Worm (Caenorhabditis elegans) whole organism, L4 larva: ENCODE measurements around the gene T20B3.14.
A peak's percentile ranks its signal among the peaks of the same experiment; 100 is the strongest.

Source experiments
- F44E2.7 ChIP-seq: fragments of 200-800 bp; sonication (Bioruptor generic); IDR thresholded peaks from 2 replicates; pipeline ENCODE4 v2.1.2; 2022; ENCODE audit warnings: missing genetic modification characterization, missing compliant biosample characterization
- F49E8.2 ChIP-seq: sonication (generic microtip); optimal IDR thresholded peaks from 2 replicates; lab custom pipeline; 2016; ENCODE audit warnings: missing compliant biosample characterization, mild to moderate bottlenecking, missing genetic modification characterization, borderline replicate concordance
- R02D3.7 ChIP-seq: fragments of 150-350 bp; sonication (generic microtip); optimal IDR thresholded peaks from 3 replicates; lab custom pipeline; 2014; ENCODE audit warnings: missing biosample characterization, missing genetic modification characterization
- T26A8.4 ChIP-seq: fragments of 200-800 bp; sonication (Bioruptor generic); IDR thresholded peaks from 2 replicates; pipeline ENCODE4 v1.3.6; 2022; ENCODE audit warnings: missing genetic modification characterization, missing compliant biosample characterization
- Y48G9A.11 ChIP-seq: fragments of 200-800 bp; sonication (Bioruptor generic); IDR thresholded peaks from 2 replicates; pipeline ENCODE4 v1.3.6; 2022; ENCODE audit warnings: missing genetic modification reagents, missing genetic modification characterization, missing compliant biosample characterization
- Y75B8A.6 ChIP-seq: fragments of 200-800 bp; sonication (Bioruptor generic); IDR thresholded peaks from 2 replicates; pipeline ENCODE4 v1.3.6; 2022; ENCODE audit warnings: missing genetic modification reagents, missing genetic modification characterization, missing compliant biosample characterization
- ZK337.2 ChIP-seq: fragments of 200-800 bp; sonication (Bioruptor generic); IDR thresholded peaks from 2 replicates; pipeline ENCODE4 v1.3.6; 2022; ENCODE audit warnings: missing genetic modification reagents, missing genetic modification characterization, missing compliant biosample characterization
- ZK546.5 ChIP-seq, 2 experiments: sonication (generic microtip); optimal IDR thresholded peaks; 2 replicates each; lab custom pipeline; 2017; ENCODE audit warnings: missing biosample characterization in 2 of 2, missing genetic modification characterization in 2 of 2
- aha-1 ChIP-seq: fragments of 150-350 bp; peaks from one replicate; lab custom pipeline; 2014; ENCODE audit warnings: missing biosample characterization, missing genetic modification characterization
- aly-2 ChIP-seq: sonication (generic microtip); optimal IDR thresholded peaks from 2 replicates; lab custom pipeline; 2018; ENCODE audit warnings: missing biosample characterization, missing genetic modification characterization
- arid-1 ChIP-seq: fragments of 200-800 bp; sonication (Bioruptor generic); conservative IDR thresholded peaks from 2 replicates; pipeline ENCODE4 v1.3.6; 2022; ENCODE audit warnings: missing genetic modification reagents, missing genetic modification characterization, missing compliant biosample characterization
- attf-4 ChIP-seq: sonication (generic microtip); optimal IDR thresholded peaks from 3 replicates; lab custom pipeline; 2017; ENCODE audit warnings: missing biosample characterization, missing genetic modification characterization
- ceh-32 ChIP-seq: sonication (generic microtip); optimal IDR thresholded peaks from 2 replicates; lab custom pipeline; 2016; ENCODE audit warnings: mild to moderate bottlenecking, missing genetic modification characterization, missing compliant biosample characterization; ENCODE audit not compliant: poor library complexity
- ceh-44 ChIP-seq: fragments of 200-800 bp; sonication (Bioruptor generic); IDR thresholded peaks from 2 replicates; pipeline ENCODE4 v1.3.6; 2022; ENCODE audit warnings: missing genetic modification reagents, missing genetic modification characterization, missing compliant biosample characterization
- ceh-62 ChIP-seq: sonication (generic microtip); optimal IDR thresholded peaks from 2 replicates; lab custom pipeline; 2017; ENCODE audit warnings: missing biosample characterization, missing genetic modification characterization
- ceh-82 ChIP-seq: sonication (generic microtip); optimal IDR thresholded peaks from 2 replicates; lab custom pipeline; 2017; ENCODE audit warnings: missing biosample characterization, missing genetic modification characterization
- ces-1 ChIP-seq: fragments of 150-350 bp; sonication (generic microtip); optimal IDR thresholded peaks from 4 replicates; lab custom pipeline; 2014; ENCODE audit warnings: missing biosample characterization, missing genetic modification reagents, missing genetic modification characterization
- daf-12 ChIP-seq: fragments of 150-350 bp; optimal IDR thresholded peaks from 2 replicates; lab custom pipeline; 2014; ENCODE audit warnings: missing biosample characterization, missing genetic modification reagents, missing genetic modification characterization
- daf-16 ChIP-seq, 3 experiments: sonication (generic microtip); optimal IDR thresholded peaks; 2 replicates each; lab custom pipeline; 2016 to 2017; ENCODE audit warnings: missing genetic modification characterization in 3 of 3, missing genetic modification reagents in 3 of 3, mild to moderate bottlenecking in 2 of 3, missing compliant biosample characterization in 2 of 3, missing biosample characterization in 1 of 3, moderate library complexity in 1 of 3
- dmd-9 ChIP-seq: fragments of 200-800 bp; sonication (Bioruptor generic); IDR thresholded peaks from 2 replicates; pipeline ENCODE4 v1.3.6; 2022; ENCODE audit warnings: missing genetic modification reagents, missing genetic modification characterization, missing compliant biosample characterization
- dve-1 ChIP-seq: sonication (generic microtip); optimal IDR thresholded peaks from 2 replicates; lab custom pipeline; 2017; ENCODE audit warnings: antibody characterized with exemption, mild to moderate bottlenecking, missing genetic modification characterization, missing compliant biosample characterization; ENCODE audit not compliant: insufficient read depth
- gei-8 ChIP-seq: fragments of 200-800 bp; sonication (Bioruptor generic); optimal IDR thresholded peaks from 2 replicates; lab custom pipeline; 2018; ENCODE audit warnings: mild to moderate bottlenecking, missing genetic modification characterization, missing compliant biosample characterization
- hlh-30 ChIP-seq: sonication (generic microtip); optimal IDR thresholded peaks from 2 replicates; lab custom pipeline; 2017; ENCODE audit warnings: antibody characterized with exemption, mild to moderate bottlenecking, missing genetic modification characterization, missing compliant biosample characterization; ENCODE audit not compliant: insufficient read depth
- hmg-1.1 ChIP-seq: fragments of 200-800 bp; sonication (Bioruptor generic); IDR thresholded peaks from 2 replicates; pipeline ENCODE4 v1.3.6; 2022; ENCODE audit warnings: missing genetic modification reagents, missing genetic modification characterization, missing compliant biosample characterization
- jun-1 ChIP-seq: fragments of 150-350 bp; optimal IDR thresholded peaks from 2 replicates; lab custom pipeline; 2014; ENCODE audit warnings: missing biosample characterization, missing genetic modification reagents, missing genetic modification characterization
- lin-15B ChIP-seq: fragments of 150-350 bp; sonication (generic microtip); optimal IDR thresholded peaks from 3 replicates; lab custom pipeline; 2014; ENCODE audit warnings: missing biosample characterization, missing genetic modification characterization
- lin-38 ChIP-seq: fragments of 200-800 bp; sonication (Bioruptor generic); IDR thresholded peaks from 2 replicates; pipeline ENCODE4 v1.3.6; 2022; ENCODE audit warnings: missing genetic modification reagents, missing genetic modification characterization, missing compliant biosample characterization
- lir-3 ChIP-seq: sonication (generic microtip); optimal IDR thresholded peaks from 2 replicates; lab custom pipeline; 2016; ENCODE audit warnings: mild to moderate bottlenecking, missing genetic modification characterization, missing compliant biosample characterization
- madf-5 ChIP-seq, 2 experiments: fragments of 200-800 bp; sonication (Bioruptor generic); IDR thresholded peaks; 2 replicates each; pipeline ENCODE4 v1.3.6; 2022; ENCODE audit warnings: missing compliant biosample characterization in 2 of 2, missing genetic modification characterization in 2 of 2
- mes-2 ChIP-seq: sonication (generic microtip); optimal IDR thresholded peaks from 2 replicates; lab custom pipeline; 2016; ENCODE audit warnings: missing genotype, mild to moderate bottlenecking, missing genetic modification characterization, missing compliant biosample characterization; ENCODE audit not compliant: poor library complexity, severe bottlenecking
- mxl-3 ChIP-seq: fragments of 200-800 bp; sonication (Bioruptor generic); optimal IDR thresholded peaks from 2 replicates; lab custom pipeline; 2018; ENCODE audit warnings: mild to moderate bottlenecking, missing genetic modification characterization, missing compliant biosample characterization
- nhr-102 ChIP-seq: sonication (generic microtip); optimal IDR thresholded peaks from 2 replicates; lab custom pipeline; 2016; ENCODE audit warnings: mild to moderate bottlenecking, missing genetic modification characterization, moderate library complexity, missing compliant biosample characterization
- nhr-25 ChIP-seq: sonication (generic microtip); optimal IDR thresholded peaks from 2 replicates; lab custom pipeline; 2017; ENCODE audit warnings: missing genetic modification characterization, mild to moderate bottlenecking, missing compliant biosample characterization, antibody characterized with exemption, moderate library complexity, borderline replicate concordance; ENCODE audit not compliant: insufficient read depth
- nhr-28 ChIP-seq: fragments of 150-350 bp; optimal IDR thresholded peaks from 2 replicates; lab custom pipeline; 2014; ENCODE audit warnings: missing biosample characterization, missing genetic modification characterization
- nhr-48 ChIP-seq: sonication (generic microtip); optimal IDR thresholded peaks from 2 replicates; lab custom pipeline; 2016; ENCODE audit warnings: mild to moderate bottlenecking, missing genetic modification characterization, missing compliant biosample characterization
- nhr-6 ChIP-seq: fragments of 150-350 bp; optimal IDR thresholded peaks from 2 replicates; lab custom pipeline; 2014; ENCODE audit warnings: missing biosample characterization, missing genetic modification characterization
- nhr-77 ChIP-seq: fragments of 150-350 bp; optimal IDR thresholded peaks from 2 replicates; lab custom pipeline; 2014; ENCODE audit warnings: missing biosample characterization, missing genetic modification characterization
- pqm-1 ChIP-seq: sonication (generic microtip); optimal IDR thresholded peaks from 2 replicates; lab custom pipeline; 2017; ENCODE audit warnings: missing biosample characterization, missing genetic modification characterization
- saeg-2 ChIP-seq: fragments of 200-800 bp; sonication (Bioruptor generic); IDR thresholded peaks from 2 replicates; pipeline ENCODE4 v1.3.6; 2022; ENCODE audit warnings: missing genetic modification reagents, missing genetic modification characterization, missing compliant biosample characterization
- set-16 ChIP-seq: fragments of 200-800 bp; sonication (Bioruptor generic); IDR thresholded peaks from 2 replicates; pipeline ENCODE4 v1.3.6; 2022; ENCODE audit warnings: missing genetic modification reagents, missing genetic modification characterization, missing compliant biosample characterization
- snpc-4 ChIP-seq: fragments of 150-350 bp; optimal IDR thresholded peaks from 2 replicates; lab custom pipeline; 2014; ENCODE audit warnings: missing biosample characterization, missing genetic modification characterization
- unc-39 ChIP-seq: sonication (generic microtip); optimal IDR thresholded peaks from 2 replicates; lab custom pipeline; 2017; ENCODE audit warnings: missing biosample characterization, missing genetic modification characterization
- unc-62 ChIP-seq, 3 experiments: fragments of 150-350 bp in 1 of 3; sonication (generic microtip); optimal IDR thresholded peaks in 2 of 3; peaks in 1 of 3; 1 replicate in 1 of 3; 2 replicates in 2 of 3; lab custom pipeline; 2014 to 2017; ENCODE audit warnings: missing biosample characterization in 3 of 3, missing genetic modification characterization in 3 of 3, missing genetic modification reagents in 3 of 3, missing genotype in 1 of 3
- zfp-2 ChIP-seq: sonication (generic microtip); optimal IDR thresholded peaks from 2 replicates; lab custom pipeline; 2016; ENCODE audit warnings: mild to moderate bottlenecking, missing genetic modification characterization, missing compliant biosample characterization
- ztf-7 ChIP-seq: fragments of 150-350 bp; optimal IDR thresholded peaks from 2 replicates; lab custom pipeline; 2014; ENCODE audit warnings: missing biosample characterization, missing genetic modification characterization

Gene T20B3.14

ce11 chrV:16816707-16817106, 4.4 kb downstream of the T20B3.14 start (continued):
- TF ChIP-seq saeg-2 (GFP tag; lab: Robert Waterston, UW) = no peak
- TF ChIP-seq nhr-77 (tag; lab: Kevin White, UChicago) = peak; percentile 2
- TF ChIP-seq ceh-82 (tag; lab: Kevin White, UChicago) = no peak
- TF ChIP-seq ceh-62 (tag; lab: Kevin White, UChicago) = no peak
- no peak for TF ChIP-seq lin-15B (tag; lab: Kevin White, UChicago)
- TF ChIP-seq hlh-30 (tag; lab: Kevin White, UChicago) = peak; percentile 60
- no peak for TF ChIP-seq ceh-32 (tag; lab: Kevin White, UChicago)
- TF ChIP-seq nhr-102 (tag; lab: Kevin White, UChicago) = peak; percentile 33
- no peak for TF ChIP-seq ces-1 (GFP tag; lab: Kevin White, UChicago)
- TF ChIP-seq hmg-1.1 (GFP tag; lab: Robert Waterston, UW) = no peak
- peak; percentile 89 for TF ChIP-seq nhr-28 (tag; lab: Kevin White, UChicago)
- TF ChIP-seq snpc-4 (tag; lab: Kevin White, UChicago) = no peak
- no peak for TF ChIP-seq ZK337.2 (GFP tag; lab: Robert Waterston, UW)

ce11 chrV:16815261-16815660, 5.9 kb downstream of the T20B3.14 start, which contains the start of gene T20B3.1:
Gene T20B3.1 (plus strand): TSS chrV:16815561.
- no peak for TF ChIP-seq nhr-48 (tag; lab: Kevin White, UChicago)
- TF ChIP-seq aha-1 = peak; percentile 22
- TF ChIP-seq nhr-25 (tag; lab: Kevin White, UChicago) = no peak
- TF ChIP-seq dmd-9 (GFP tag; lab: Robert Waterston, UW) = no peak
- TF ChIP-seq set-16 = no peak
- no peak for TF ChIP-seq unc-39 (tag; lab: Kevin White, UChicago)

ce11 chrV:16814541-16815207, 6.4 kb downstream of the T20B3.14 start:
- TF ChIP-seq F49E8.2 (tag; lab: Kevin White, UChicago) = no peak
- TF ChIP-seq unc-62 (GFP tag; optimal IDR thresholded peaks at IDR 0.05 in 1 of 2; lab: Kevin White, UChicago) = peak in 1 of 2 experiments; percentile 90
- TF ChIP-seq unc-62 (tag; optimal IDR thresholded peaks at IDR 0.05; lab: Kevin White, UChicago) = no peak
- peak; percentile 31 for TF ChIP-seq gei-8 (GFP tag; lab: Kevin White, UChicago)
- TF ChIP-seq dve-1 (tag; lab: Kevin White, UChicago) = no peak
- TF ChIP-seq F44E2.7 (GFP tag; lab: Robert Waterston, UW) = no peak
- no peak for TF ChIP-seq jun-1
- peak; percentile 28 for TF ChIP-seq mes-2 (tag; lab: Kevin White, UChicago)
- no peak for TF ChIP-seq T26A8.4 (GFP tag; lab: Robert Waterston, UW)
- TF ChIP-seq nhr-25 (tag; lab: Kevin White, UChicago) = no peak
- no peak for TF ChIP-seq R02D3.7 (tag; lab: Kevin White, UChicago)
- TF ChIP-seq nhr-6 = no peak
- no peak for TF ChIP-seq ZK546.5 (tag; optimal IDR thresholded peaks at IDR 0.05; lab: Kevin White, UChicago)
- TF ChIP-seq snpc-4 (tag; lab: Kevin White, UChicago) = no peak
- TF ChIP-seq ceh-44 (GFP tag; lab: Robert Waterston, UW) = no peak
- peak; percentile 41 for TF ChIP-seq mxl-3 (GFP tag; lab: Kevin White, UChicago)
- no peak for TF ChIP-seq Y48G9A.11 (GFP tag; lab: Robert Waterston, UW)
- no peak for TF ChIP-seq zfp-2 (tag; lab: Kevin White, UChicago)
- TF ChIP-seq daf-16 (GFP tag; optimal IDR thresholded peaks at IDR 0.05; lab: Kevin White, UChicago) = no peak
- peak; percentile 59 for TF ChIP-seq daf-16 (tag; optimal IDR thresholded peaks at IDR 0.05; lab: Kevin White, UChicago)
- no peak for TF ChIP-seq attf-4 (tag; lab: Kevin White, UChicago)
- no peak for TF ChIP-seq Y75B8A.6
- TF ChIP-seq hlh-30 (tag; lab: Kevin White, UChicago) = peak; percentile 57
- TF ChIP-seq lin-38 = no peak
- no peak for TF ChIP-seq ztf-7
- TF ChIP-seq madf-5 (GFP tag; IDR thresholded peaks at IDR 0.05; lab: Robert Waterston, UW) = no peak
- no peak for TF ChIP-seq daf-12
- peak; percentile 32 for TF ChIP-seq pqm-1 (tag; lab: Kevin White, UChicago)
- no peak for TF ChIP-seq lir-3
- TF ChIP-seq aly-2 = no peak
- TF ChIP-seq nhr-102 (tag; lab: Kevin White, UChicago) = no peak
- TF ChIP-seq arid-1 (GFP tag; lab: Robert Waterston, UW) = no peak
